Worm (Caenorhabditis elegans) whole organism, L2 larva: ENCODE measurements around the gene F16G10.14.

Source experiments
- elt-1 ChIP-seq: fragments of 150-350 bp; optimal IDR thresholded peaks from 2 replicates; lab custom pipeline; 2014; ENCODE audit warnings: missing biosample characterization, missing genetic modification characterization
- nhr-11 ChIP-seq: fragments of 150-350 bp; optimal IDR thresholded peaks from 2 replicates; lab custom pipeline; 2014; ENCODE audit warnings: missing biosample characterization, missing genetic modification characterization
- nhr-6 ChIP-seq: fragments of 150-350 bp; optimal IDR thresholded peaks from 2 replicates; lab custom pipeline; 2014; ENCODE audit warnings: missing biosample characterization, missing genetic modification characterization
- snpc-4 ChIP-seq: fragments of 150-350 bp; optimal IDR thresholded peaks from 2 replicates; lab custom pipeline; 2014; ENCODE audit warnings: missing biosample characterization, missing genetic modification characterization
- unc-39 ChIP-seq: fragments of 150-350 bp; optimal IDR thresholded peaks from 2 replicates; lab custom pipeline; 2014; ENCODE audit warnings: missing biosample characterization, missing genetic modification characterization
- unc-55 ChIP-seq: fragments of 150-350 bp; sonication (generic microtip); optimal IDR thresholded peaks from 3 replicates; lab custom pipeline; 2014; ENCODE audit warnings: missing biosample characterization, missing genetic modification reagents, missing genetic modification characterization
- unc-62 ChIP-seq: fragments of 150-350 bp; optimal IDR thresholded peaks from 2 replicates; lab custom pipeline; 2014; ENCODE audit warnings: missing biosample characterization, missing genetic modification reagents, missing genetic modification characterization
- ztf-1 ChIP-seq: fragments of 200-800 bp; sonication (Bioruptor generic); conservative IDR thresholded peaks from 2 replicates; pipeline ENCODE4 v1.3.6; 2022; ENCODE audit warnings: missing genetic modification characterization, missing compliant biosample characterization

DNA sequence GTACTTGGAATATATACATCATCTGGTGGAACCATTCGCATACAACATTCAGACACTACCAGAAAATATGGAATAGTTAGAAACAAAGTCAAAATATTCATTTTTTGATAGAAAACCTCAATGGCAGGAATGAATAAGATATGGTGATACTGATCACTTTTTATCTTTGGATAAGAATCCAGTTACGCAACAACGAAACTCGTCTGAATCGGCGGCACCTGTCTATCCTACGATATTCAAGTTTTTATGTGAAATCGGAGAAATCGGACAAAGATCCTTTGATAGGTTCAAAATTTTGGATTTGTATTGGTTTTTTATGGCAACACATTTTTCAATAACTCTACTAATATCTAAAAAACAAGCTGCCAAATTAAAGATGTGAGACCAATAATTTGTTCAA lies at the start of gene F16G10.14:
- no peak for TF ChIP-seq unc-39 (tag; lab: Kevin White, UChicago)
- no peak for TF ChIP-seq unc-62 (GFP tag; lab: Kevin White, UChicago)
- no peak for TF ChIP-seq snpc-4 (tag; lab: Kevin White, UChicago)
- no peak for TF ChIP-seq nhr-6 (tag; lab: Kevin White, UChicago)
- no peak for TF ChIP-seq ztf-1 (GFP tag; lab: Robert Waterston, UW)
- no peak for TF ChIP-seq elt-1 (tag; lab: Kevin White, UChicago)
- no peak for TF ChIP-seq unc-55 (GFP tag; lab: Kevin White, UChicago)
- TF ChIP-seq nhr-11 (tag; lab: Kevin White, UChicago) = no peak
